Worm (Caenorhabditis elegans): Measurements from ENCODE around the gene T28A11.16.

Gene T28A11.16

DNA sequence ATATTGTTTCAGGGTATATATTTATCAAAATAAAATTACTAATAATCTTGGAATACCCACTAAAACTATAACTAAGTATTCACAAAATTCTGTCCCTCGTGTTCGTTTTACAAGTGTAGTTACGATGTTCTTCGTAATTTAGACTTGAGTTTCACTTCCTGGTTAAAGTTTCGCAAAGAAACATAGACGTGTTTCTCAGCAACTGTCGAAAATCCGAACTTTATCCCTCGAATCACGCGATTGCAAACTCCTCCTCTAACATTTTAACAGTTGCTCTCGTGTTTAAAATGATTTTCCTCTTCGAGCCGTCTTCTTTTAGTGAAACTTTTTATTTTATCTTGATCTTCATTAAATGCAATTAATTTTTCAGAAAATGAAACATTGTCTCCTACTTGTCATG lies 21.0 kb upstream of the T28A11.16 start, which contains the start of gene T28A11.2:
T28A11.2 (plus strand) TSS at position 371 of the 400 bp plus-strand sequence.
- TF ChIP-seq elt-3 (tag; optimal IDR thresholded peaks at IDR 0.05) (no peak), sptf-1 (tag; optimal IDR thresholded peaks at IDR 0.05) (no peak), lin-13 (tag; optimal IDR thresholded peaks at IDR 0.05) (no peak), nhr-76 (tag; optimal IDR thresholded peaks at IDR 0.05) (no peak), tbx-8 (GFP tag; optimal IDR thresholded peaks at IDR 0.05) (no peak), M03D4.4 (tag; optimal IDR thresholded peaks at IDR 0.05) (no peak), ham-2 (GFP tag; optimal IDR thresholded peaks at IDR 0.05) (no peak), unc-39 (tag; optimal IDR thresholded peaks at IDR 0.05) (no peak), ces-1 (GFP tag; optimal IDR thresholded peaks at IDR 0.05) (no peak), bed-3 (GFP tag; optimal IDR thresholded peaks at IDR 0.05) (no peak), flh-1 (GFP tag; optimal IDR thresholded peaks at IDR 0.05) (no peak), lsy-2 (tag; optimal IDR thresholded peaks at IDR 0.05) (no peak), snpc-4 (tag; optimal IDR thresholded peaks at IDR 0.05) (no peak)

DNA sequence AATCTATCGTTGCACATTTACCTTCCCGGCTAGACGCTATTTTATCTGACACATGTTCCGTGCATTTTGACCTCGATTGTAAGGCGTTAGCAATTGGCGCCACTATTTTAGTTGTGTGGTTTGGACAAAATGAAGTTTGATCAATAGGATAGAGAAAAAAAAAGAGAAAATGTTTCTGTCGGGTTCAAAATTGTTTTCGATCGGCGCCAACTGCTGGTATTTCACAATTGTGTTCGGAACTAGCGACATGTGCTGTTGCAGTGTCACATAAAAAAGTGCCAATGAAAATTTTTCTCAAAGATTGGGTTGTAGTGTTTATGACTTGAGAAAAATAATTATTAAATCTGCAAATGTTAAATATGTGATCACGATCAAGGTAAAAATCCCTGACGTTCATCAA lies 20.1 kb upstream of the T28A11.16 start:
- no peak for TF ChIP-seq ceh-39 (tag; optimal IDR thresholded peaks at IDR 0.05)
- no peak for TF ChIP-seq ceh-83 (GFP tag; optimal IDR thresholded peaks at IDR 0.05)

DNA sequence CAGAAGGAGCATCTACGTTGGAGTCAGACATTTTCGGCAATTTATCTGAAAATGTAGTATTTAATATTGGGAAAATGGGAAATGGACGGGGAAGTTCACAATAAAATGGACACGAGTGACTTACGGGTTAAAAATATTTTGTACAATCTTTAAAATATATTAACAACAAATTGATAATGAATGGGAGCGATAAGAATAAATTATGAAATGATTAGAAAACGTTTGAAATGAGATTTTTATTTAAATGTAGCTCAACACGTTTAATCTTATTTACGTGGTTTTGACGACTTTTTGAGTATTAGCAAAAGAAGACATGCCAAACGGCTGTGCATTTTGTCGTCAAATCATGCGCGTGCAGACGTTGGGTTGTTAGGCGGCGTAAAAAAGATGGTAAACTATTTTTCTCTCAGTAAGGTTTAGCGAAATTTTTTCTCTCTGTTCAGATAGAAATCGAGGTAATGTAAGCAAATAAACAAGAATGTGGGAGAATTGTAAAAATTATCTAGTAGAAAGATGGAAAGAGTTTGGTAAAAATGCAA lies 19.2 kb upstream of the T28A11.16 start, which contains the start of gene fbxa-64:
fbxa-64 (minus strand) TSS at position 51 of the 539 bp plus-strand sequence.
- TF ChIP-seq ham-2 (GFP tag; optimal IDR thresholded peaks at IDR 0.05) (no peak), ceh-43 (GFP tag; optimal IDR thresholded peaks at IDR 0.05) (no peak), ceh-39 (tag; optimal IDR thresholded peaks at IDR 0.05) (no peak), nhr-28 (tag; optimal IDR thresholded peaks at IDR 0.05) (no peak), ztf-11 (tag; optimal IDR thresholded peaks at IDR 0.05) (no peak), hlh-1 (tag; optimal IDR thresholded peaks at IDR 0.05) (no peak), unc-39 (tag; optimal IDR thresholded peaks at IDR 0.05) (no peak), tbx-8 (GFP tag; optimal IDR thresholded peaks at IDR 0.05) (no peak), lin-32 (GFP tag; optimal IDR thresholded peaks at IDR 0.05) (no peak)

DNA sequence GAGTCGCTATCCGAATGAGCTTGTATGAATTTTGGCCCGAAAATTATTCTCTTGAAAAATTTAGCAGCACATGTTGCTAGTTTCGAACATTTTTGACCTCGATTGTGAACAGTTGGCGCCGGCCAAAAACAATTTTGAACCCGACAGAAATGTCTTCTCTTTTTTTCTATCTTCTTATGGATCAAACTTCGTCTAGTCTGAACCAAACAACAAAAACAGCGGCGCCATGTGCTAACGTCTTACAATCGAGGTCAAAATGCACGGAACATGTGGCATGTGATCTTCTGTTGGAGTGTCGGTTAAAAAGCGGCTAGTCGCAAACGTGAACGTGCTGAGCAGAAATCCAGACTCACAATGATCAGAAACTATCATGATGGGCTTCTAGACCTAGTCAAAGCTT lies 17.2 kb upstream of the T28A11.16 start:
- TF ChIP-seq nhr-237 (tag; optimal IDR thresholded peaks at IDR 0.05), result no peak
- TF ChIP-seq cnd-1 (tag; optimal IDR thresholded peaks at IDR 0.05), result no peak
- no peak for TF ChIP-seq elt-1 (tag; optimal IDR thresholded peaks at IDR 0.05; ENCODE audit: borderline replicate concordance, insufficient read depth)

DNA sequence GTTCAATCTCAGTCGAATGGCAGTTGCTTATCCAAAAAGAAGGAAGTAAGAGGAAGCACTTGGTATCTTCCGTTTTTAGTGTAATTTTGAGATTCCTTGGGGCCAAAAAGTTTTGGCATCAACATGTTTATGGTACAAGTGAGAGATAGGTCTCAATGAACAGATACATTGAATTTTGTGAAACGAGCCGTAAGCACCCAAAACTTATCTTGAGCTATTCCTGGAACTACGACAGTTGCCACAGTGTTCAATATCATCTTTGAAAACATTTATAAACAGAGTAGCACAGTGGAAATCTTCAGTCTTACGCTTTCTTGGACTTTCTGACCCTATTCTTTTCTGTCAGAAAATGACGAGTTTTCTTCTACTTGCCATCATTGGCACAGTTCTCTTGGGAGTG lies 16.0 kb upstream of the T28A11.16 start, which contains the start of gene T28A11.3:
T28A11.3 (plus strand) TSS at position 301 of the 400 bp plus-strand sequence.
- no peak for TF ChIP-seq tbx-8 (GFP tag; optimal IDR thresholded peaks at IDR 0.05)
- TF ChIP-seq ztf-11 (tag; optimal IDR thresholded peaks at IDR 0.05), result no peak
- no peak for TF ChIP-seq unc-62 (GFP tag; optimal IDR thresholded peaks at IDR 0.05)

DNA sequence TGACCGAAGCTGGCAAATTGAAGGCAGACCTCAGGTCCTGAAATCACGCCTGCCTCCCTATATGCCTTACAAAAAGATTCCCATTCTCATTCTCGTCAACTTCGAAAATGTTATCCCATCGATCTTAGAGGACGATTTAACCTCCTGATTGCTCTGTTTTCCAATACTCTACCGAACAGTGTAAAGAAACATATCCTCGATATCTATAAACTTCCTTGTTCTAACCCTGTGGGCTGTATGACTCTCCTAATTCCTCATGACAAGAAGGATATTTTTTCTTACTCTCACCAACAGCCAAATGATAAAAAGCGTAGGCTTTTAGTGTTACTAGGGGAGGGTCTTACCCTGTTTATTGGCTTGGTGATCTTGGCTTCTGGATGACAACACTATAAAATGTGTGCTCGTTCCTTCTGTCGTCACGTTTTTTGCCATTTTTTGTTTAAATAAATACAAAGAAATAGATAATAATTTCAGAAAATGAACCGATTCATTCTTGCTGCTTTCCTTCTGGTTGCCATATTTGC lies 14.6 kb upstream of the T28A11.16 start, which contains the start of gene T28A11.4:
T28A11.4 (plus strand) TSS at position 474 of the 524 bp plus-strand sequence.
- no peak for TF ChIP-seq mep-1 (tag; optimal IDR thresholded peaks at IDR 0.05)
- TF ChIP-seq ceh-83 (GFP tag; optimal IDR thresholded peaks at IDR 0.05), result no peak
- TF ChIP-seq ces-1 (GFP tag; optimal IDR thresholded peaks at IDR 0.05), result no peak
- no peak for TF ChIP-seq pha-4 (tag; optimal IDR thresholded peaks at IDR 0.05)
- no peak for TF ChIP-seq unc-120 (tag; optimal IDR thresholded peaks at IDR 0.05; ENCODE audit: poor library complexity, severe bottlenecking)
- no peak for TF ChIP-seq bed-3 (GFP tag; optimal IDR thresholded peaks at IDR 0.05)
- no peak for TF ChIP-seq ceh-43 (GFP tag; optimal IDR thresholded peaks at IDR 0.05)

DNA sequence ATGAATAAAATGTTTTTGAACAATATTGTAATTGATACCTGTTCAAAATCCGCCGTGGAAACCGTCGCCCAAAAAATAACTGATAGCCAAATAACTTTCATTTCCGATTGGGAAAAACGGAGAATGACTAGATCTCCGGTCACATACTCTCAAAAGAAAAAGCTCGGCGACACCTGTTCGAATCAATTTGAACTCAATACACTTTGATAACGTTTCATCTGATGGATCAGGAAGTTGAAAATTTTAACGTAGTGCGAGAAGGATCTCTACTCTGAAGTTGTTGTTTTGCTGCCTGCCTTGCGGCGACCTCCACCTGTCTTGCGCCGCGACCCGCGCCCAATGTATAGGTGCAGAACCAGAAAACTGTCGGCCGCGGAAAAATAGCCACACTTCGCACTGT lies 14.1 kb upstream of the T28A11.16 start, which contains the start of gene T28A11.20:
T28A11.20 (minus strand) TSS at position 101 of the 400 bp plus-strand sequence.
- TF ChIP-seq blmp-1 (tag; optimal IDR thresholded peaks at IDR 0.05) (no peak), snpc-4 (tag; optimal IDR thresholded peaks at IDR 0.05) (no peak), lin-13 (tag; optimal IDR thresholded peaks at IDR 0.05) (no peak), ceh-39 (tag; optimal IDR thresholded peaks at IDR 0.05) (no peak), mab-5 (tag; optimal IDR thresholded peaks at IDR 0.05) (no peak), ham-2 (GFP tag; optimal IDR thresholded peaks at IDR 0.05) (no peak)
